Fruit fly (Drosophila melanogaster): Measurements from ENCODE around the gene CG4884.

Gene CG4884

dm6 chr3R:27937752-27938694 lies 21.0 kb downstream of the CG4884 start, which contains the start of the genes NSD and BOD1 (continued):
- TF ChIP-seq NC2β (GFP tag; optimal IDR thresholded peaks at IDR 0.05) (no peak), Sin3A (optimal IDR thresholded peaks at IDR 0.05) (peak; percentile 5), salm (tag; optimal IDR thresholded peaks at IDR 0.05) (no peak), sug (tag; optimal IDR thresholded peaks at IDR 0.05) (peak; percentile 40), CG7839 (tag; optimal IDR thresholded peaks at IDR 0.05) (peak; percentile 59), CG30431 (GFP tag; optimal IDR thresholded peaks at IDR 0.05) (peak; percentile 33), CG10147 (GFP tag; optimal IDR thresholded peaks at IDR 0.05) (peak; percentile 25), CG6683 (GFP tag; optimal IDR thresholded peaks at IDR 0.05) (no peak), cad (GFP tag; optimal IDR thresholded peaks at IDR 0.05) (no peak), CG15011 (GFP tag; optimal IDR thresholded peaks at IDR 0.05) (no peak), Atf3 (GFP tag; optimal IDR thresholded peaks at IDR 0.05) (no peak), sens (GFP tag) (peak; percentile 76), Drgx (GFP tag; IDR thresholded peaks at IDR 0.05) (peak; percentile 34; the same call in 1 of the 2 replicates), CG18476 (GFP tag; optimal IDR thresholded peaks at IDR 0.05) (no peak), ro (GFP tag; IDR thresholded peaks at IDR 0.05) (peak; percentile 34; the same call in 1 of the 2 replicates), Hr3 (GFP tag; optimal IDR thresholded peaks at IDR 0.05) (peak; percentile 52), caup (GFP tag; optimal IDR thresholded peaks at IDR 0.05; ENCODE audit: severe bottlenecking) (peak; percentile 20), Fer1 (GFP tag; optimal IDR thresholded peaks at IDR 0.05) (peak; percentile 1), wor (GFP tag; IDR thresholded peaks at IDR 0.05) (peak; percentile 27; the same call in 1 of the 2 replicates), CG17912 (GFP tag; optimal IDR thresholded peaks at IDR 0.05) (no peak), unc-4 (GFP tag; IDR thresholded peaks at IDR 0.05; ENCODE audit: partially characterized antibody) (peak; percentile 80), Awh (GFP tag; IDR thresholded peaks at IDR 0.05) (no peak), dan (GFP tag; IDR thresholded peaks at IDR 0.05) (no peak), kah (GFP tag; optimal IDR thresholded peaks at IDR 0.05) (no peak), Jarid2 (GFP tag; optimal IDR thresholded peaks at IDR 0.05) (no peak), nerfin-2 (GFP tag; IDR thresholded peaks at IDR 0.05; ENCODE audit: partially characterized antibody) (peak; percentile 90), CG10462 (GFP tag; optimal IDR thresholded peaks at IDR 0.05) (peak; percentile 17), tin (GFP tag; optimal IDR thresholded peaks at IDR 0.05) (peak; percentile 64), ind (GFP tag; optimal IDR thresholded peaks at IDR 0.05) (peak; percentile 52), ssp (GFP tag; IDR thresholded peaks at IDR 0.05) (peak; percentile 68), Hmr (GFP tag; optimal IDR thresholded peaks at IDR 0.05) (peak; percentile 56), ab (GFP tag; optimal IDR thresholded peaks at IDR 0.05) (no peak), CG10209 (GFP tag; optimal IDR thresholded peaks at IDR 0.05) (peak; percentile 48), HmgZ (tag; optimal IDR thresholded peaks at IDR 0.05) (peak; percentile 41), CkIIα-i1 (GFP tag; IDR thresholded peaks at IDR 0.05) (no peak), run (tag; optimal IDR thresholded peaks at IDR 0.05) (no peak), H2.0 (GFP tag; IDR thresholded peaks at IDR 0.05) (peak; percentile 45), CG14441 (GFP tag; IDR thresholded peaks at IDR 0.05) (peak; percentile 69), CG4820 (GFP tag; optimal IDR thresholded peaks at IDR 0.05) (peak; percentile 46), amos (GFP tag; IDR thresholded peaks at IDR 0.05; ENCODE audit: partially characterized antibody) (peak; percentile 98), odd (GFP tag; optimal IDR thresholded peaks at IDR 0.05) (no peak), Hsf (GFP tag; optimal IDR thresholded peaks at IDR 0.05) (no peak), CG17359 (tag; optimal IDR thresholded peaks at IDR 0.05) (peak; percentile 48), otp (GFP tag; IDR thresholded peaks at IDR 0.05) (no peak), CG16815 (GFP tag; optimal IDR thresholded peaks at IDR 0.05) (peak; percentile 41), da (GFP tag; optimal IDR thresholded peaks at IDR 0.05) (no peak), CG13624 (GFP tag; optimal IDR thresholded peaks at IDR 0.05) (peak; percentile 28), mam (GFP tag; optimal IDR thresholded peaks at IDR 0.05) (peak; percentile 57), maf-S (GFP tag; optimal IDR thresholded peaks at IDR 0.05) (no peak)
